Worm (Caenorhabditis elegans) whole organism, L1 larva: Measurements from ENCODE around the gene srlf-4.

Source experiments
- C16A3.4 ChIP-seq: fragments of 150-350 bp; optimal IDR thresholded peaks from 2 replicates; lab custom pipeline; 2014; ENCODE audit warnings: missing biosample characterization, missing genetic modification characterization
- C34B4.2 ChIP-seq: sonication (generic microtip); optimal IDR thresholded peaks from 2 replicates; lab custom pipeline; 2017; ENCODE audit warnings: mild to moderate bottlenecking, missing genetic modification characterization, missing compliant biosample characterization
- alr-1 ChIP-seq: fragments of 200-800 bp; sonication (Bioruptor generic); optimal IDR thresholded peaks from 2 replicates; lab custom pipeline; 2018; ENCODE audit warnings: borderline replicate concordance, mild to moderate bottlenecking, missing genetic modification characterization, missing compliant biosample characterization
- jun-1 ChIP-seq: fragments of 150-350 bp; optimal IDR thresholded peaks from 2 replicates; lab custom pipeline; 2014; ENCODE audit warnings: missing biosample characterization, missing genetic modification reagents, missing genetic modification characterization
- lin-39 ChIP-seq: fragments of 150-350 bp; optimal IDR thresholded peaks from 2 replicates; lab custom pipeline; 2014; ENCODE audit warnings: missing biosample characterization, missing genetic modification reagents, missing genetic modification characterization
- nhr-76 ChIP-seq: sonication (generic microtip); optimal IDR thresholded peaks from 2 replicates; lab custom pipeline; 2017; ENCODE audit warnings: missing biosample characterization, missing genetic modification characterization
- sox-4 ChIP-seq: sonication (generic microtip); optimal IDR thresholded peaks from 2 replicates; lab custom pipeline; 2016; ENCODE audit warnings: missing genetic modification characterization, missing compliant biosample characterization
- unc-62 ChIP-seq: fragments of 150-350 bp; optimal IDR thresholded peaks from 2 replicates; lab custom pipeline; 2014; ENCODE audit warnings: missing biosample characterization, missing genetic modification reagents, missing genetic modification characterization
- ztf-11 ChIP-seq, 2 experiments: sonication (generic microtip); optimal IDR thresholded peaks; 2 replicates each; lab custom pipeline; 2016 to 2017; ENCODE audit warnings: missing genetic modification characterization in 2 of 2, missing biosample characterization in 1 of 2, missing compliant biosample characterization in 1 of 2

- no peak for TF ChIP-seq lin-39
- no peak for TF ChIP-seq sox-4 (tag; lab: Kevin White, UChicago)
- no peak for TF ChIP-seq alr-1 (tag; lab: Kevin White, UChicago)
- no peak for TF ChIP-seq jun-1 (tag; lab: Kevin White, UChicago)
- TF ChIP-seq unc-62 (GFP tag; lab: Kevin White, UChicago): no peak
- TF ChIP-seq ztf-11 (tag; optimal IDR thresholded peaks at IDR 0.05; lab: Kevin White, UChicago): no peak
- TF ChIP-seq C34B4.2: no peak
- TF ChIP-seq C16A3.4 (tag; lab: Kevin White, UChicago): no peak
- no peak for TF ChIP-seq nhr-76 (tag; lab: Kevin White, UChicago)
These were observed 20.5 kb downstream of the srlf-4 start for ce11 chrIV:12903687-12904086.
